Fruit fly (Drosophila melanogaster) whole organism, embryonic: ENCODE measurements around the gene frj.
A peak's percentile ranks its signal among the peaks of the same experiment; 100 is the strongest.

Experiments
- Adf1 ChIP-seq: fragments of 200-800 bp; sonication (Bioruptor generic); IDR thresholded peaks from 2 replicates; pipeline ENCODE4 v1.3.6; 2022; ENCODE audit warnings: missing biosample characterization, missing genetic modification characterization
- Antp ChIP-seq: fragments of 200-800 bp; sonication (Bioruptor generic); optimal IDR thresholded peaks from 3 replicates; lab custom pipeline; 2016; ENCODE audit warnings: missing biosample characterization, missing genetic modification characterization
- Asciz ChIP-seq: fragments of 200-800 bp; sonication (Bioruptor generic); optimal IDR thresholded peaks from 2 replicates; lab custom pipeline; 2017; ENCODE audit warnings: missing biosample characterization, mild to moderate bottlenecking, missing genetic modification characterization, missing genetic modification reagents
- Bgb ChIP-seq: fragments of 200-800 bp; sonication (Bioruptor generic); IDR thresholded peaks from 2 replicates; pipeline ENCODE4 v1.3.6; 2022; ENCODE audit warnings: missing biosample characterization, missing genetic modification characterization; ENCODE audit not compliant: partially characterized antibody
- CG11504 ChIP-seq: fragments of 200-800 bp; sonication (Bioruptor generic); optimal IDR thresholded peaks from 3 replicates; lab custom pipeline; 2019; ENCODE audit warnings: missing biosample characterization, mild to moderate bottlenecking, missing genetic modification characterization, moderate library complexity
- CG11695 ChIP-seq: fragments of 200-800 bp; sonication (Bioruptor generic); IDR thresholded peaks from 3 replicates; pipeline ENCODE4 v1.3.6; 2022; ENCODE audit warnings: missing biosample characterization, missing genetic modification characterization
- CG12659 ChIP-seq: fragments of 200-800 bp; sonication (Bioruptor generic); optimal IDR thresholded peaks from 3 replicates; lab custom pipeline; 2017; ENCODE audit warnings: mild to moderate bottlenecking, missing biosample characterization, missing genetic modification reagents, missing genetic modification characterization
- CG12942 ChIP-seq: fragments of 200-800 bp; sonication (Bioruptor generic); optimal IDR thresholded peaks from 3 replicates; lab custom pipeline; 2016; ENCODE audit warnings: missing biosample characterization, missing genetic modification characterization
- CG14014 ChIP-seq: fragments of 200-800 bp; sonication (Bioruptor generic); IDR thresholded peaks from 2 replicates; pipeline ENCODE4 v1.3.6; 2022; ENCODE audit warnings: missing biosample characterization, missing genetic modification characterization
- CG14441 ChIP-seq: fragments of 200-800 bp; sonication (Bioruptor generic); IDR thresholded peaks from 2 replicates; pipeline ENCODE4 v1.3.6; 2022; ENCODE audit warnings: missing biosample characterization, missing genetic modification characterization
- CG14667 ChIP-seq: fragments of 200-800 bp; sonication (Bioruptor generic); IDR thresholded peaks from 2 replicates; pipeline ENCODE4 v1.3.6; 2022; ENCODE audit warnings: missing biosample characterization, missing genetic modification characterization
- CG15514 ChIP-seq: fragments of 200-800 bp; sonication (Bioruptor generic); optimal IDR thresholded peaks from 3 replicates; lab custom pipeline; 2017; ENCODE audit warnings: missing biosample characterization, missing genetic modification characterization, mild to moderate bottlenecking, moderate library complexity, missing genetic modification reagents
- CG17612 ChIP-seq: fragments of 200-800 bp; sonication (Bioruptor generic); IDR thresholded peaks from 2 replicates; pipeline ENCODE4 v1.3.6; 2022; ENCODE audit warnings: missing biosample characterization, missing genetic modification characterization
- CG2199 ChIP-seq: fragments of 200-800 bp; sonication (Bioruptor generic); IDR thresholded peaks from 3 replicates; pipeline ENCODE4 v1.3.6; 2022; ENCODE audit warnings: missing biosample characterization, missing genetic modification characterization
- CG2678 ChIP-seq: fragments of 200-800 bp; sonication (Bioruptor generic); optimal IDR thresholded peaks from 3 replicates; lab custom pipeline; 2019; ENCODE audit warnings: missing biosample characterization, mild to moderate bottlenecking, missing genetic modification characterization, moderate library complexity
- CG30403 ChIP-seq: fragments of 200-800 bp; sonication (Bioruptor generic); optimal IDR thresholded peaks from 3 replicates; lab custom pipeline; 2016; ENCODE audit warnings: missing biosample characterization, missing genetic modification characterization
- CG3995 ChIP-seq: fragments of 200-800 bp; sonication (Bioruptor generic); optimal IDR thresholded peaks from 3 replicates; lab custom pipeline; 2016; ENCODE audit warnings: missing biosample characterization, missing genetic modification characterization
- CG43689 ChIP-seq: fragments of 200-800 bp; sonication (Bioruptor generic); IDR thresholded peaks from 2 replicates; pipeline ENCODE4 v1.3.6; 2022; ENCODE audit warnings: missing biosample characterization, missing genetic modification characterization
- CG4424 ChIP-seq: fragments of 200-800 bp; sonication (Bioruptor generic); optimal IDR thresholded peaks from 3 replicates; lab custom pipeline; 2016; ENCODE audit warnings: missing biosample characterization, missing genetic modification characterization
- CG7963 ChIP-seq: fragments of 200-800 bp; sonication (Bioruptor generic); IDR thresholded peaks from 3 replicates; pipeline ENCODE4 v1.3.6; 2022; ENCODE audit warnings: missing biosample characterization, missing genetic modification characterization; ENCODE audit not compliant: partially characterized antibody
- CG8359 ChIP-seq: fragments of 200-800 bp; sonication (Bioruptor generic); optimal IDR thresholded peaks from 2 replicates; lab custom pipeline; 2017; ENCODE audit warnings: missing biosample characterization, mild to moderate bottlenecking, missing genetic modification characterization, borderline replicate concordance
- CG8765 ChIP-seq: fragments of 200-800 bp; sonication (Bioruptor generic); IDR thresholded peaks from 2 replicates; pipeline ENCODE4 v1.3.6; 2022; ENCODE audit warnings: missing biosample characterization, missing genetic modification characterization
- CTCF ChIP-seq: fragments of 200-800 bp; sonication (Bioruptor generic); optimal IDR thresholded peaks from 2 replicates; lab custom pipeline; 2017; ENCODE audit warnings: missing biosample characterization, mild to moderate bottlenecking, missing genetic modification characterization, moderate library complexity
- CrebB ChIP-seq: fragments of 200-800 bp; sonication (Bioruptor generic); optimal IDR thresholded peaks from 3 replicates; lab custom pipeline; 2018; ENCODE audit warnings: missing biosample characterization, mild to moderate bottlenecking, missing genetic modification characterization
- Fer2 ChIP-seq: fragments of 200-800 bp; sonication (Bioruptor generic); optimal IDR thresholded peaks from 2 replicates; lab custom pipeline; 2018; ENCODE audit warnings: missing biosample characterization, mild to moderate bottlenecking, missing genetic modification characterization, moderate library complexity
- Hr51 ChIP-seq, 2 experiments: fragments of 200-800 bp; sonication (Bioruptor generic); optimal IDR thresholded peaks; 2 replicates in 1 of 2; 3 replicates in 1 of 2; lab custom pipeline; 2016 to 2018; ENCODE audit warnings: missing biosample characterization in 2 of 2, missing genetic modification characterization in 2 of 2, mild to moderate bottlenecking in 1 of 2, moderate library complexity in 1 of 2
- MESR4 ChIP-seq: fragments of 200-800 bp; sonication (Bioruptor generic); optimal IDR thresholded peaks from 2 replicates; lab custom pipeline; 2018; ENCODE audit warnings: missing biosample characterization, mild to moderate bottlenecking, missing genetic modification characterization, moderate library complexity
- Nf-YC ChIP-seq: fragments of 200-800 bp; optimal IDR thresholded peaks from 3 replicates; lab custom pipeline; 2019; ENCODE audit warnings: missing biosample characterization, mild to moderate bottlenecking, missing genetic modification characterization, moderate library complexity
- Ravus ChIP-seq: fragments of 200-800 bp; sonication (Bioruptor generic); IDR thresholded peaks from 2 replicates; pipeline ENCODE4 v1.3.6; 2022; ENCODE audit warnings: missing biosample characterization, missing genetic modification characterization
- Rfx ChIP-seq: fragments of 200-800 bp; sonication (Bioruptor generic); IDR thresholded peaks from 2 replicates; pipeline ENCODE4 v1.3.6; 2022; ENCODE audit warnings: missing biosample characterization, missing genetic modification characterization
- btn ChIP-seq: fragments of 200-800 bp; sonication (Bioruptor generic); optimal IDR thresholded peaks from 2 replicates; lab custom pipeline; 2016; ENCODE audit warnings: missing biosample characterization, missing genetic modification characterization
- caup ChIP-seq: fragments of 200-800 bp; sonication (Bioruptor generic); optimal IDR thresholded peaks from 3 replicates; lab custom pipeline; 2017; ENCODE audit warnings: missing biosample characterization, mild to moderate bottlenecking, missing genetic modification characterization, moderate library complexity; ENCODE audit not compliant: severe bottlenecking
- chm ChIP-seq: fragments of 200-800 bp; sonication (Bioruptor generic); IDR thresholded peaks from 2 replicates; pipeline ENCODE4 v1.3.6; 2022; ENCODE audit warnings: missing biosample characterization, missing genetic modification characterization
- crc ChIP-seq: fragments of 200-800 bp; sonication (Bioruptor generic); optimal IDR thresholded peaks from 2 replicates; lab custom pipeline; 2016; ENCODE audit warnings: missing biosample characterization, missing genetic modification characterization
- dpn ChIP-seq, 2 experiments: fragments of 200-800 bp; sonication (Bioruptor generic); optimal IDR thresholded peaks; 3 replicates each; lab custom pipeline; 2016; ENCODE audit warnings: missing biosample characterization in 2 of 2, missing genetic modification characterization in 2 of 2
- gro ChIP-seq: fragments of 200-800 bp; sonication (Bioruptor generic); optimal IDR thresholded peaks from 2 replicates; lab custom pipeline; 2016; ENCODE audit warnings: missing biosample characterization, missing genetic modification characterization
- jumu ChIP-seq: fragments of 200-800 bp; sonication (Bioruptor generic); optimal IDR thresholded peaks from 3 replicates; lab custom pipeline; 2016; ENCODE audit warnings: missing biosample characterization, missing genetic modification characterization
- kay ChIP-seq: fragments of 200-800 bp; sonication (Bioruptor generic); optimal IDR thresholded peaks from 2 replicates; lab custom pipeline; 2016; ENCODE audit warnings: missing biosample characterization, missing genetic modification characterization
- mirr ChIP-seq: fragments of 200-800 bp; sonication (Bioruptor generic); optimal IDR thresholded peaks from 3 replicates; lab custom pipeline; 2018; ENCODE audit warnings: missing biosample characterization, mild to moderate bottlenecking, missing genetic modification characterization
- oc ChIP-seq: fragments of 200-800 bp; sonication (Bioruptor generic); optimal IDR thresholded peaks from 2 replicates; lab custom pipeline; 2018; ENCODE audit warnings: missing biosample characterization, mild to moderate bottlenecking, missing genetic modification characterization, moderate library complexity
- org-1 ChIP-seq: fragments of 200-800 bp; sonication (Bioruptor generic); optimal IDR thresholded peaks from 2 replicates; lab custom pipeline; 2017; ENCODE audit warnings: missing biosample characterization, missing genetic modification characterization
- p53 ChIP-seq: fragments of 200-800 bp; sonication (Bioruptor generic); optimal IDR thresholded peaks from 2 replicates; lab custom pipeline; 2016; ENCODE audit warnings: missing biosample characterization, missing genetic modification characterization
- phol ChIP-seq: fragments of 200-800 bp; sonication (Bioruptor generic); optimal IDR thresholded peaks from 3 replicates; lab custom pipeline; 2018; ENCODE audit warnings: missing biosample characterization, mild to moderate bottlenecking, missing genetic modification characterization, moderate library complexity
- pzg ChIP-seq: fragments of 200-800 bp; sonication (Bioruptor generic); optimal IDR thresholded peaks from 3 replicates; lab custom pipeline; 2018; ENCODE audit warnings: missing biosample characterization, mild to moderate bottlenecking, missing genetic modification characterization, moderate library complexity
- row ChIP-seq: fragments of 200-800 bp; sonication (Bioruptor generic); IDR thresholded peaks from 3 replicates; pipeline ENCODE4 v1.3.6; 2022; ENCODE audit warnings: missing biosample characterization, missing genetic modification characterization
- run ChIP-seq: fragments of 200-800 bp; sonication (Bioruptor generic); optimal IDR thresholded peaks from 3 replicates; lab custom pipeline; 2018; ENCODE audit warnings: missing biosample characterization, mild to moderate bottlenecking, missing genetic modification characterization
- sug ChIP-seq: fragments of 200-800 bp; optimal IDR thresholded peaks from 2 replicates; lab custom pipeline; 2019; ENCODE audit warnings: missing biosample characterization, mild to moderate bottlenecking, missing genetic modification characterization, moderate library complexity
- trem ChIP-seq: fragments of 200-800 bp; optimal IDR thresholded peaks from 3 replicates; lab custom pipeline; 2019; ENCODE audit warnings: missing biosample characterization, mild to moderate bottlenecking, missing genetic modification characterization, moderate library complexity
- tx ChIP-seq: fragments of 200-800 bp; sonication (Bioruptor generic); optimal IDR thresholded peaks from 2 replicates; lab custom pipeline; 2016; ENCODE audit warnings: missing biosample characterization, missing genetic modification characterization
- zfh1 ChIP-seq: fragments of 200-800 bp; sonication (Bioruptor generic); IDR thresholded peaks from 3 replicates; pipeline ENCODE4 v1.3.6; 2022; ENCODE audit warnings: missing biosample characterization, missing genetic modification characterization

The frj gene

DNA sequence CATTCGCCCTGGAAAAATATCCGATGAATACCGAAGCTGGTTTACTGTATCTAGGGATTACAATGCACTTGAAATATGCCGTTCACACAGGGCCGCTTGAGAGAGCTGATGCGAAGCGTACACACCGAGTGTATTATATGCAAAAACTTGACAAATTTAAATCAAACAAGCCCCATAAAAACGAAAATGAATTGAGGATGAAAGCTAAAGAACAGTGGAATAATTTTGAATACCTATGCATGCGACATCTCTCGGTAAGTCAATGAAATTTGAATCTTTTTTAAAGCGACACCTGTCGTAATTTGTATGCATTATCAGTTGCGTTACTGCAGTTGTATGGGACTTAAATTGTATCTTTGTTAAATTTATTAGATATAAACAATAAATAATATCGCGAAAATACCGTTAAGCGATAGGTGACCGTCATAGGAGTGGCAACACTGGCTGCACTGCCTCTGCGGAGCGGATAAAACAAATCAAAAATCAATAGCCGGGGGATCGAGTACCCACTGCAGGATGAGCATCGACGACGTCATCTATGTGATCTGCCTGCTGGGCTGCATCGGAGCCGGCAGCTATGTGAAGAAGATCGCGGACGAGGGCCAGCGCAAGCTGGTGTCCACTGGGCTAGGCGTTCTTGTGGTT is at the start of gene frj (continued):
- TF ChIP-seq Fer2 (tag; lab: Kevin White, UChicago) (no peak), CG12659 (GFP tag; lab: Kevin White, UChicago) (peak; percentile 82), Rfx (GFP tag; lab: Robert Waterston, UW) (peak; percentile 84), CG14667 (GFP tag; lab: Robert Waterston, UW) (peak; percentile 34; the same call in 1 of the 2 replicates), gro (GFP tag; lab: Kevin White, UChicago) (peak; percentile 62), org-1 (GFP tag; lab: Kevin White, UChicago) (no peak), CG8359 (GFP tag; lab: Kevin White, UChicago) (no peak), mirr (GFP tag; lab: Kevin White, UChicago) (no peak), phol (peak; percentile 80), row (GFP tag; lab: Robert Waterston, UW) (peak; percentile 90), CG2678 (tag; lab: Kevin White, UChicago) (peak; percentile 61), CG3995 (peak; percentile 59), CG14014 (GFP tag; lab: Robert Waterston, UW) (peak; percentile 64), sug (tag; lab: Kevin White, UChicago) (peak; percentile 57), btn (no peak), trem (tag; lab: Kevin White, UChicago) (peak; percentile 78), run (tag; lab: Kevin White, UChicago) (no peak), chm (GFP tag; lab: Robert Waterston, UW) (no peak), dpn (GFP tag; optimal IDR thresholded peaks at IDR 0.05; lab: Kevin White, UChicago) (peak; percentile 76 to 79), Bgb (GFP tag; lab: Robert Waterston, UW) (peak; percentile 59; the same call in 1 of the 2 replicates), Antp (peak; percentile 79), CG4424 (GFP tag; lab: Kevin White, UChicago) (peak; percentile 66), CG30403 (GFP tag; lab: Kevin White, UChicago) (peak; percentile 78), CG14441 (GFP tag; lab: Robert Waterston, UW) (peak; percentile 70), Asciz (GFP tag; lab: Kevin White, UChicago) (no peak), Hr51 (GFP tag; optimal IDR thresholded peaks at IDR 0.05; lab: Kevin White, UChicago) (peak; percentile 60 to 64), kay (GFP tag; lab: Kevin White, UChicago) (no peak), CG17612 (GFP tag; lab: Robert Waterston, UW) (no peak), MESR4 (peak; percentile 29), CG2199 (GFP tag; lab: Robert Waterston, UW) (no peak), caup (GFP tag; lab: Kevin White, UChicago) (no peak), jumu (GFP tag; lab: Kevin White, UChicago) (peak; percentile 82), p53 (GFP tag; lab: Kevin White, UChicago) (peak; percentile 60), pzg (GFP tag; lab: Kevin White, UChicago) (peak; percentile 92), CG11504 (tag; lab: Kevin White, UChicago) (no peak), CrebB (tag; lab: Kevin White, UChicago) (no peak), CG15514 (peak; percentile 68), oc (tag; lab: Kevin White, UChicago) (peak; percentile 58), CTCF (peak; percentile 96), crc (GFP tag; lab: Kevin White, UChicago) (peak; percentile 29), CG11695 (0 out of 3 replicates have a peak, but pooled peaks have one; percentile 30), Adf1 (GFP tag; lab: Robert Waterston, UW) (no peak), CG12942 (GFP tag; lab: Kevin White, UChicago) (peak; percentile 70), CG7963 (GFP tag; lab: Robert Waterston, UW) (no peak), CG8765 (GFP tag; lab: Robert Waterston, UW) (peak; percentile 60; the same call in 1 of the 2 replicates), CG43689 (GFP tag; lab: Robert Waterston, UW) (no peak), Ravus (no peak), Nf-YC (tag; lab: Kevin White, UChicago) (peak; percentile 62), zfh1 (peak; percentile 59; the same call in 2 of the 3 replicates), tx (GFP tag; lab: Kevin White, UChicago) (peak; percentile 73)
